Worm (Caenorhabditis elegans): ENCODE results near the gene csc-1.

Gene csc-1

ce11 chrII:13596505-13596977, at the start of gene csc-1, which contains the start of gene fbxc-23:
csc-1 (plus strand) TSS chrII:13596955.
fbxc-23 (minus strand) TSS chrII:13596555.
- TF ChIP-seq nfyb-1 (GFP tag; IDR thresholded peaks at IDR 0.05) = no peak
- TF ChIP-seq madf-8 (GFP tag; conservative IDR thresholded peaks at IDR 0.05) = peak; percentile 99
- no peak for TF ChIP-seq nfya-1 (tag; optimal IDR thresholded peaks at IDR 0.05; ENCODE audit: borderline replicate concordance, insufficient read depth)
- no peak for TF ChIP-seq nhr-90 (tag; optimal IDR thresholded peaks at IDR 0.05)
- peak; percentile 91 for TF ChIP-seq ceh-91 (GFP tag; IDR thresholded peaks at IDR 0.05)
- no peak for TF ChIP-seq snpc-4 (GFP tag; optimal IDR thresholded peaks at IDR 0.05)
- TF ChIP-seq snpc-4 (tag; optimal IDR thresholded peaks at IDR 0.05) = peak in 3 of 4 experiments; percentile 15 to 76 (median 53)
- TF ChIP-seq athp-1 (tag; optimal IDR thresholded peaks at IDR 0.05) = no peak
- TF ChIP-seq F57A8.1 (GFP tag; optimal IDR thresholded peaks at IDR 0.05) = no peak
- TF ChIP-seq hlh-26 (GFP tag; conservative IDR thresholded peaks at IDR 0.05) = no peak
- TF ChIP-seq ztf-28 (GFP tag; IDR thresholded peaks at IDR 0.05) = no peak
- no peak for TF ChIP-seq attf-5 (GFP tag; optimal IDR thresholded peaks at IDR 0.05)
- TF ChIP-seq snpc-3.4 (tag; optimal IDR thresholded peaks at IDR 0.05) = peak; percentile 75
- no peak for TF ChIP-seq mes-4 (tag; optimal IDR thresholded peaks at IDR 0.05)
- TF ChIP-seq ZK185.1 (tag; optimal IDR thresholded peaks at IDR 0.05; ENCODE audit: poor library complexity, severe bottlenecking) = no peak
- TF ChIP-seq Y53F4B.3 (GFP tag; IDR thresholded peaks at IDR 0.05) = no peak
- no peak for TF ChIP-seq F55B11.4 (tag; optimal IDR thresholded peaks at IDR 0.05; ENCODE audit: borderline replicate concordance, insufficient read depth)
- 0 out of 2 replicates have a peak, but pooled peaks have one; percentile 41 for TF ChIP-seq hsf-1 (GFP tag; IDR thresholded peaks at IDR 0.05)
- no peak for TF ChIP-seq ama-1 (optimal IDR thresholded peaks at IDR 0.05)
- no peak for TF ChIP-seq ama-1 (GFP tag; optimal IDR thresholded peaks at IDR 0.05)
- TF ChIP-seq madf-6 (GFP tag; IDR thresholded peaks at IDR 0.05) = peak; percentile 100
- peak; percentile 30; the same call in 1 of the 2 replicates for TF ChIP-seq mcd-1 (GFP tag; IDR thresholded peaks at IDR 0.05)
- peak; percentile 47; the same call in 1 of the 2 replicates for TF ChIP-seq B0019.2 (GFP tag; conservative IDR thresholded peaks at IDR 0.05)
- TF ChIP-seq T26A5.8 (tag; optimal IDR thresholded peaks at IDR 0.05) = no peak
- no peak for TF ChIP-seq C06A6.2 (GFP tag; conservative IDR thresholded peaks at IDR 0.05)
- no peak for TF ChIP-seq ztf-26 (tag; optimal IDR thresholded peaks at IDR 0.05)
- no peak for TF ChIP-seq nhr-27 (tag; optimal IDR thresholded peaks at IDR 0.05)
- TF ChIP-seq snpc-1.1 (tag; optimal IDR thresholded peaks at IDR 0.05; ENCODE audit: insufficient read depth) = peak; percentile 65
- TF ChIP-seq rcor-1 (GFP tag; IDR thresholded peaks at IDR 0.05) = peak; percentile 61; the same call in 1 of the 2 replicates
- TF ChIP-seq chd-7 (tag; optimal IDR thresholded peaks at IDR 0.05) = no peak
- TF ChIP-seq F10E7.11 (tag; optimal IDR thresholded peaks at IDR 0.05) = no peak
- TF ChIP-seq lin-35 (GFP tag; optimal IDR thresholded peaks at IDR 0.05) = peak in 2 of 3 experiments; percentile 77 to 78
- TF ChIP-seq C17E4.6 (GFP tag; IDR thresholded peaks at IDR 0.05) = 0 out of 2 replicates have a peak, but pooled peaks have one; percentile 8
- TF ChIP-seq bed-2 (GFP tag; IDR thresholded peaks at IDR 0.05) = no peak
- no peak for TF ChIP-seq F37B4.10 (GFP tag; IDR thresholded peaks at IDR 0.05)
- no peak for TF ChIP-seq rpc-1 (optimal IDR thresholded peaks at IDR 0.05)
- no peak for TF ChIP-seq rpc-1 (tag; optimal IDR thresholded peaks at IDR 0.05)
- TF ChIP-seq sdz-38 (tag; optimal IDR thresholded peaks at IDR 0.05) = no peak
- TF ChIP-seq attf-6 (GFP tag; IDR thresholded peaks at IDR 0.05) = no peak
- no peak for TF ChIP-seq B0035.1 (tag; optimal IDR thresholded peaks at IDR 0.05)
- TF ChIP-seq repo-1 (tag; optimal IDR thresholded peaks at IDR 0.05) = no peak
- peak; percentile 67 for TF ChIP-seq dox-1 (GFP tag; IDR thresholded peaks at IDR 0.05)
- TF ChIP-seq K11D2.4 (GFP tag; IDR thresholded peaks at IDR 0.05) = no peak
- TF ChIP-seq lag-1 (GFP tag; IDR thresholded peaks at IDR 0.05) = no peak
- TF ChIP-seq zim-3 (tag; optimal IDR thresholded peaks at IDR 0.05) = no peak
- TF ChIP-seq snpc-1.3 (tag; optimal IDR thresholded peaks at IDR 0.05; ENCODE audit: insufficient read depth) = peak; percentile 47
- TF ChIP-seq F57C9.4 (tag; optimal IDR thresholded peaks at IDR 0.05) = no peak
- TF ChIP-seq F33H1.4 (GFP tag; IDR thresholded peaks at IDR 0.05) = peak; percentile 74
- peak; percentile 92 for TF ChIP-seq xnd-1 (tag; optimal IDR thresholded peaks at IDR 0.05)
